Worm (Caenorhabditis elegans) whole organism, L4 larva: Measurements from ENCODE around the gene pfn-3.

Experiments
- F44E2.7 ChIP-seq: fragments of 200-800 bp; sonication (Bioruptor generic); IDR thresholded peaks from 2 replicates; pipeline ENCODE4 v2.1.2; 2022; ENCODE audit warnings: missing genetic modification characterization, missing compliant biosample characterization
- T20F7.1 ChIP-seq: fragments of 200-800 bp; sonication (Bioruptor generic); optimal IDR thresholded peaks from 2 replicates; lab custom pipeline; 2018; ENCODE audit warnings: mild to moderate bottlenecking, missing genetic modification characterization, missing compliant biosample characterization
- Y5F2A.4 ChIP-seq: fragments of 200-800 bp; sonication (Bioruptor generic); optimal IDR thresholded peaks from 2 replicates; lab custom pipeline; 2018; ENCODE audit warnings: mild to moderate bottlenecking, missing genetic modification characterization, missing compliant biosample characterization
- ama-1 ChIP-seq: fragments of 150-350 bp; optimal IDR thresholded peaks from 2 replicates; lab custom pipeline; 2014; ENCODE audit warnings: inconsistent platforms, mixed read lengths
- ceh-20 ChIP-seq: fragments of 200-800 bp; sonication (Bioruptor generic); IDR thresholded peaks from 2 replicates; pipeline ENCODE4 v1.3.6; 2022; ENCODE audit warnings: missing genetic modification reagents, missing genetic modification characterization, missing compliant biosample characterization
- ceh-28 ChIP-seq: fragments of 150-350 bp; optimal IDR thresholded peaks from 2 replicates; lab custom pipeline; 2014; ENCODE audit warnings: missing biosample characterization, missing genetic modification reagents, missing genetic modification characterization
- ctbp-1 ChIP-seq: fragments of 200-800 bp; sonication (Bioruptor generic); IDR thresholded peaks from 2 replicates; pipeline ENCODE4 v1.3.6; 2022; ENCODE audit warnings: missing genetic modification reagents, missing genetic modification characterization, missing compliant biosample characterization
- dpl-1 ChIP-seq: fragments of 150-350 bp; optimal IDR thresholded peaks from 2 replicates; lab custom pipeline; 2014; ENCODE audit warnings: missing biosample characterization, missing genetic modification reagents, missing genetic modification characterization
- mdl-1 ChIP-seq, 2 experiments: fragments of 150-350 bp in 1 of 2; sonication (generic microtip) in 1 of 2; optimal IDR thresholded peaks; 2 replicates each; lab custom pipeline; 2014 to 2017; ENCODE audit warnings: missing biosample characterization in 2 of 2, missing genetic modification characterization in 2 of 2
- nhr-76 ChIP-seq: fragments of 150-350 bp; optimal IDR thresholded peaks from 2 replicates; lab custom pipeline; 2014; ENCODE audit warnings: missing biosample characterization, missing genetic modification characterization
- pha-4 ChIP-seq, 2 experiments: fragments of 150-350 bp in 1 of 2; fragments of 200-800 bp in 1 of 2; sonication (Bioruptor generic) in 1 of 2; IDR thresholded peaks in 1 of 2; optimal IDR thresholded peaks in 1 of 2; 2 replicates each; pipeline versions ENCODE4 v1.3.6 to Lab custom; 2014 to 2022; ENCODE audit warnings: missing genetic modification characterization in 2 of 2, missing genetic modification reagents in 2 of 2, missing biosample characterization in 1 of 2, missing compliant biosample characterization in 1 of 2
- unc-62 ChIP-seq, 3 experiments: fragments of 150-350 bp in 1 of 3; sonication (generic microtip); optimal IDR thresholded peaks in 2 of 3; peaks in 1 of 3; 1 replicate in 1 of 3; 2 replicates in 2 of 3; lab custom pipeline; 2014 to 2017; ENCODE audit warnings: missing biosample characterization in 3 of 3, missing genetic modification characterization in 3 of 3, missing genetic modification reagents in 3 of 3, missing genotype in 1 of 3
- ztf-11 ChIP-seq: fragments of 150-350 bp; optimal IDR thresholded peaks from 2 replicates; lab custom pipeline; 2014; ENCODE audit warnings: missing biosample characterization, missing genetic modification characterization

ce11 chrX:1080549-1080948, at the start of gene pfn-3:
- TF ChIP-seq Y5F2A.4 (GFP tag; lab: Kevin White, UChicago): no peak
- TF ChIP-seq unc-62 (GFP tag; optimal IDR thresholded peaks at IDR 0.05 in 1 of 2; lab: Kevin White, UChicago): no peak
- TF ChIP-seq unc-62 (tag; optimal IDR thresholded peaks at IDR 0.05; lab: Kevin White, UChicago): no peak
- TF ChIP-seq ctbp-1: no peak
- TF ChIP-seq mdl-1 (tag; optimal IDR thresholded peaks at IDR 0.05; lab: Kevin White, UChicago): no peak
- TF ChIP-seq F44E2.7: no peak
- TF ChIP-seq ama-1 (lab: Kevin White, UChicago): no peak
- no peak for TF ChIP-seq T20F7.1 (GFP tag; lab: Kevin White, UChicago)
- no peak for TF ChIP-seq ceh-20 (GFP tag; lab: Robert Waterston, UW)
- no peak for TF ChIP-seq dpl-1 (GFP tag; lab: Kevin White, UChicago)
- no peak for TF ChIP-seq ztf-11 (tag; lab: Kevin White, UChicago)
- TF ChIP-seq nhr-76 (tag; lab: Kevin White, UChicago): no peak
- no peak for TF ChIP-seq ceh-28 (tag; lab: Kevin White, UChicago)
- no peak for TF ChIP-seq pha-4 (GFP tag; IDR thresholded peaks at IDR 0.05; lab: Robert Waterston, UW)
- no peak for TF ChIP-seq pha-4 (tag; optimal IDR thresholded peaks at IDR 0.05; lab: Kevin White, UChicago)
